Fruit fly (Drosophila melanogaster) whole organism, adult: ENCODE data around the gene Rheb.

Experiments
- CG11617 ChIP-seq: fragments of 200-800 bp; sonication (Bioruptor generic); optimal IDR thresholded peaks from 2 replicates; lab custom pipeline; 2017; ENCODE audit warnings: mild to moderate bottlenecking, missing biosample characterization, missing genetic modification reagents, missing genetic modification characterization
- CG12768 ChIP-seq: fragments of 200-800 bp; sonication (Bioruptor generic); optimal IDR thresholded peaks from 2 replicates; lab custom pipeline; 2017; ENCODE audit warnings: missing biosample characterization, missing genetic modification characterization, mild to moderate bottlenecking, moderate library complexity, missing genetic modification reagents
- CG14711 ChIP-seq: fragments of 200-800 bp; sonication (Bioruptor generic); optimal IDR thresholded peaks from 2 replicates; lab custom pipeline; 2018; ENCODE audit warnings: missing biosample characterization, mild to moderate bottlenecking, missing genetic modification characterization, moderate library complexity
- CG1620 ChIP-seq: fragments of 200-800 bp; sonication (Bioruptor generic); optimal IDR thresholded peaks from 2 replicates; lab custom pipeline; 2016; ENCODE audit warnings: missing biosample characterization, missing genetic modification characterization
- CG33017 ChIP-seq: fragments of 200-800 bp; sonication (Bioruptor generic); optimal IDR thresholded peaks from 2 replicates; lab custom pipeline; 2018; ENCODE audit warnings: missing biosample characterization, mild to moderate bottlenecking, missing genetic modification characterization, moderate library complexity
- CG5204 ChIP-seq: fragments of 200-800 bp; sonication (Bioruptor generic); optimal IDR thresholded peaks from 2 replicates; lab custom pipeline; 2016; ENCODE audit warnings: missing biosample characterization, missing genetic modification characterization
- CG7045 ChIP-seq: fragments of 200-800 bp; sonication (Bioruptor generic); optimal IDR thresholded peaks from 2 replicates; lab custom pipeline; 2017; ENCODE audit warnings: missing biosample characterization, mild to moderate bottlenecking, missing genetic modification characterization
- CG7101 ChIP-seq: fragments of 200-800 bp; sonication (Bioruptor generic); optimal IDR thresholded peaks from 2 replicates; lab custom pipeline; 2018; ENCODE audit warnings: missing biosample characterization, mild to moderate bottlenecking, missing genetic modification characterization, moderate library complexity
- Clk ChIP-seq: fragments of 200-800 bp; sonication (Bioruptor generic); optimal IDR thresholded peaks from 2 replicates; lab custom pipeline; 2017; ENCODE audit warnings: missing biosample characterization, missing genetic modification characterization
- Crg-1 ChIP-seq: fragments of 200-800 bp; sonication (Bioruptor generic); optimal IDR thresholded peaks from 2 replicates; lab custom pipeline; 2016; ENCODE audit warnings: missing biosample characterization, missing genetic modification characterization
- Hr96 ChIP-seq: fragments of 200-800 bp; sonication (Bioruptor generic); optimal IDR thresholded peaks from 2 replicates; lab custom pipeline; 2016; ENCODE audit warnings: missing biosample characterization, missing genetic modification characterization
- Mnt ChIP-seq: fragments of 200-800 bp; sonication (Bioruptor generic); optimal IDR thresholded peaks from 2 replicates; lab custom pipeline; 2016; ENCODE audit warnings: missing biosample characterization, mild to moderate bottlenecking, missing genetic modification characterization
- bab1 ChIP-seq: fragments of 200-800 bp; sonication (Bioruptor generic); optimal IDR thresholded peaks from 3 replicates; lab custom pipeline; 2019; ENCODE audit warnings: missing biosample characterization, mild to moderate bottlenecking, missing genetic modification characterization, moderate library complexity
- cic ChIP-seq: fragments of 200-800 bp; sonication (Bioruptor generic); optimal IDR thresholded peaks from 2 replicates; lab custom pipeline; 2017; ENCODE audit warnings: missing biosample characterization, mild to moderate bottlenecking, missing genetic modification characterization, moderate library complexity
- cnc ChIP-seq, 2 experiments: fragments of >200 bp; optimal IDR thresholded peaks; 2 replicates each; lab custom pipeline; 2017
- kay ChIP-seq: fragments of 200-800 bp; sonication (Bioruptor generic); peaks from one replicate; lab custom pipeline; 2016; ENCODE audit warnings: missing biosample characterization, missing genetic modification characterization, borderline replicate concordance
- ovo ChIP-seq: fragments of 200-800 bp; sonication (Bioruptor generic); optimal IDR thresholded peaks from 2 replicates; lab custom pipeline; 2016; ENCODE audit warnings: missing biosample characterization, missing genetic modification characterization
- pad ChIP-seq: fragments of 200-800 bp; sonication (Bioruptor generic); optimal IDR thresholded peaks from 3 replicates; lab custom pipeline; 2017; ENCODE audit warnings: missing biosample characterization, missing genetic modification characterization, mild to moderate bottlenecking, moderate library complexity, missing genetic modification reagents
- tj ChIP-seq: fragments of 200-800 bp; sonication (Bioruptor generic); optimal IDR thresholded peaks from 3 replicates; lab custom pipeline; 2017; ENCODE audit warnings: missing biosample characterization, mild to moderate bottlenecking, missing genetic modification characterization, moderate library complexity
- toe ChIP-seq: fragments of 200-800 bp; sonication (Bioruptor generic); optimal IDR thresholded peaks from 2 replicates; lab custom pipeline; 2016; ENCODE audit warnings: missing biosample characterization, missing genetic modification characterization

The Rheb gene

DNA sequence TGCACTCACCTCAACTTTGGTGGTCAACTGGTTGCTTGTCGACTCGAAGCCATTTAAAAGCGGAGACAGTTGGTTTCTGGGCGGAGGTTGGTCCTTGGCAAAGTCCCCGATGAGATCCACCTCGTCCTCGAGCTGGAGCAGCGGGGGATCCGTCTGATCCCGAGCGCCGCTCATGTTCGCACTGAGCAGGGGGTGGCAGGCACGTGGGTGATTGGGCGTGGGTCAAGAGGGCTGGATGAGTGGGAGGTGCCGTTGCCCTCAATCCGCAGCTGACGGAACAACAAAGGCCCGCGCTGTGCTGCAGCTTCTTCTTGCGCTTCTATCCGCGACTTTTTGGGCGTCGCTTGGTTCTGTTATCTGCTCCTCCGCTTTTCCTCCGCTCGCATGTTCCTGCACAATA lies 5.8 kb upstream of the Rheb start:
- no peak for TF ChIP-seq bab1
- TF ChIP-seq tj (GFP tag; lab: Kevin White, UChicago): no peak
- no peak for TF ChIP-seq Crg-1 (GFP tag; lab: Kevin White, UChicago)
- TF ChIP-seq toe (GFP tag; lab: Kevin White, UChicago): no peak
- TF ChIP-seq CG7045 (GFP tag; lab: Kevin White, UChicago): no peak
- TF ChIP-seq ovo (GFP tag; lab: Kevin White, UChicago): no peak
- no peak for TF ChIP-seq CG1620 (GFP tag; lab: Kevin White, UChicago)
- no peak for TF ChIP-seq CG5204 (GFP tag; lab: Kevin White, UChicago)
- no peak for TF ChIP-seq Mnt
- TF ChIP-seq kay (GFP tag; lab: Kevin White, UChicago): no peak
- no peak for TF ChIP-seq pad (GFP tag; lab: Kevin White, UChicago)
- TF ChIP-seq CG7101 (tag; lab: Kevin White, UChicago): no peak
- TF ChIP-seq CG11617 (GFP tag; lab: Kevin White, UChicago): no peak
- no peak for TF ChIP-seq Hr96
- TF ChIP-seq CG14711 (tag; lab: Kevin White, UChicago): no peak
- no peak for TF ChIP-seq cic
- no peak for TF ChIP-seq cnc (optimal IDR thresholded peaks at IDR 0.05; lab: Kevin White, UChicago)

DNA sequence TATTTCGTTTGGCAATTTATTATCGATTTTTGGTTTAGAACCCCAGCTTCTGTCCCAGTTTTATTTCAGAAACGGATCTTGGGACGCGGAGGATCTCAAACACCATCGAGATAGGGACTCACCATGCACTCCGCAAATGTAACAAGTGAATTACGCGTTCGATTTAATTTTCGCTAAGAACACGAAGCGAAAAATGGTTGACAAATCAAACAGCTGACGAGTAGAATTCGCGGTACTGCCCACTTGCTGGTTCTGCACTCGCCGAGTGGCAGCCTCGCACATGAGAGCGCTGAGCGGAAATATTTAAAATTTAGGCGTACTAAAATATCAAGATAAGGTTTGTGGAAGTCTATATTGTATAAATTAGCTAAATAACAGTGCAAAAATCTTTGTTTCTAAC lies 5.3 kb upstream of the Rheb start, which contains the start of gene Pi4KIIalpha:
Gene Pi4KIIalpha, minus strand, starts transcription at position 233 of the 400 bp plus-strand sequence.
- peak; percentile 21 for TF ChIP-seq cic
- TF ChIP-seq Clk (GFP tag; lab: Kevin White, UChicago): no peak
- TF ChIP-seq CG11617 (GFP tag; lab: Kevin White, UChicago): no peak
- TF ChIP-seq ovo (GFP tag; lab: Kevin White, UChicago): no peak
- no peak for TF ChIP-seq CG7045 (GFP tag; lab: Kevin White, UChicago)
- TF ChIP-seq CG33017 (tag; lab: Kevin White, UChicago): no peak
- TF ChIP-seq bab1: peak; percentile 50
- TF ChIP-seq CG14711 (tag; lab: Kevin White, UChicago): no peak
- TF ChIP-seq CG7101 (tag; lab: Kevin White, UChicago): no peak
- TF ChIP-seq kay (GFP tag; lab: Kevin White, UChicago): no peak
- TF ChIP-seq tj (GFP tag; lab: Kevin White, UChicago): peak; percentile 58
- no peak for TF ChIP-seq CG5204 (GFP tag; lab: Kevin White, UChicago)
- TF ChIP-seq Mnt: peak; percentile 62
- no peak for TF ChIP-seq CG1620 (GFP tag; lab: Kevin White, UChicago)
- no peak for TF ChIP-seq Hr96

DNA sequence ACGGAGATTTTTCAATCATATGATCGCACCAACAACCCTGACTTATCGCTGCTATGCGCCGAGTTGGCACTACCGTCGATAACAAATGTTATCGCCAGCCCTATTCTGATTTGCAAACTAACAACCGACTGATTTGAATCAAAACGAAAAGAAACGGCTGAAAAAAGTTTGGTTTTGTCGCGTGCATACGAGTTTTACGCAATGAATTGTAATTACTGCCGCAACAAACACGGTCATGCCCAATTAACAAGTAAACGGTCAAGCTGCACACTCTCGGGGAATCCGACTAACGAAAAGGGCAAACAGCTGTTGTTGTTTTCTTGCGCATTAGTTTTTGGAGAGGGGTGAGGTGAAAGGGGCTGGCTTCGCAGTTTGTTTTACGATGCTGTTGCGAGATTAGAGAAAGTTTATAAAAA lies 3.9 kb upstream of the Rheb start, which contains the start of the genes CG14671 and CG12746:
Gene CG14671, minus strand, starts transcription at position 41 of the 416 bp plus-strand sequence.
Gene CG12746, plus strand, starts transcription at position 91 of the 416 bp plus-strand sequence.
- TF ChIP-seq bab1: no peak
- no peak for TF ChIP-seq pad (GFP tag; lab: Kevin White, UChicago)
- TF ChIP-seq Mnt: peak; percentile 64
- peak; percentile 35 for TF ChIP-seq tj (GFP tag; lab: Kevin White, UChicago)
- TF ChIP-seq toe (GFP tag; lab: Kevin White, UChicago): no peak
- no peak for TF ChIP-seq Clk (GFP tag; lab: Kevin White, UChicago)
- peak; percentile 48 for TF ChIP-seq cic
- TF ChIP-seq CG11617 (GFP tag; lab: Kevin White, UChicago): peak; percentile 38
- TF ChIP-seq CG1620 (GFP tag; lab: Kevin White, UChicago): no peak

DNA sequence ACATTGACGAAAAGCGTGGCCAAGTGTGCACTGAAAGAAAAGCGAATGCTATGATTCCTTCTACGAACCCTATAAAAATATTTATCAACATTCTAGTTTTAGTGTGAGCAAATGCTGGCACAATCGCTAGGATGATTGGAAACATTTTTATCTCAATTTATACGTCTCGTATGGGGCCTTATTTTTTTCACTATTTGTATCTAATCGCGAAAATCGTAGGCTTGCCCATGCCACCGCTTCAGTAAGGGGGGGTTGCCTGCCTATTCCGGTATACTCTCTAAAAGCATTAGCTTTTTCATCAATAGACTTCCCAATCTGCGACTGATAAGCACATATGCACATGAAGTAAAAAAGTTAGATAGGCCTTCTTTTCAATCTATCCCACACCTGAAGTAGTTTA lies 3.1 kb upstream of the Rheb start:
- TF ChIP-seq kay (GFP tag; lab: Kevin White, UChicago) (no peak), CG11617 (GFP tag; lab: Kevin White, UChicago) (peak; percentile 80), Clk (GFP tag; lab: Kevin White, UChicago) (peak; percentile 71), CG1620 (GFP tag; lab: Kevin White, UChicago) (no peak), Crg-1 (GFP tag; lab: Kevin White, UChicago) (no peak), Mnt (peak; percentile 68), CG5204 (GFP tag; lab: Kevin White, UChicago) (no peak), CG14711 (tag; lab: Kevin White, UChicago) (peak; percentile 89), CG12768 (peak; percentile 87), CG33017 (tag; lab: Kevin White, UChicago) (peak; percentile 91), ovo (GFP tag; lab: Kevin White, UChicago) (no peak), pad (GFP tag; lab: Kevin White, UChicago) (peak; percentile 56), Hr96 (peak; percentile 69), CG7045 (GFP tag; lab: Kevin White, UChicago) (peak; percentile 87), cic (peak; percentile 88), bab1 (peak; percentile 62), tj (GFP tag; lab: Kevin White, UChicago) (peak; percentile 35), toe (GFP tag; lab: Kevin White, UChicago) (no peak), CG7101 (tag; lab: Kevin White, UChicago) (peak; percentile 89), cnc (optimal IDR thresholded peaks at IDR 0.05; lab: Kevin White, UChicago) (peak in 1 of 2 experiments; percentile 9)

DNA sequence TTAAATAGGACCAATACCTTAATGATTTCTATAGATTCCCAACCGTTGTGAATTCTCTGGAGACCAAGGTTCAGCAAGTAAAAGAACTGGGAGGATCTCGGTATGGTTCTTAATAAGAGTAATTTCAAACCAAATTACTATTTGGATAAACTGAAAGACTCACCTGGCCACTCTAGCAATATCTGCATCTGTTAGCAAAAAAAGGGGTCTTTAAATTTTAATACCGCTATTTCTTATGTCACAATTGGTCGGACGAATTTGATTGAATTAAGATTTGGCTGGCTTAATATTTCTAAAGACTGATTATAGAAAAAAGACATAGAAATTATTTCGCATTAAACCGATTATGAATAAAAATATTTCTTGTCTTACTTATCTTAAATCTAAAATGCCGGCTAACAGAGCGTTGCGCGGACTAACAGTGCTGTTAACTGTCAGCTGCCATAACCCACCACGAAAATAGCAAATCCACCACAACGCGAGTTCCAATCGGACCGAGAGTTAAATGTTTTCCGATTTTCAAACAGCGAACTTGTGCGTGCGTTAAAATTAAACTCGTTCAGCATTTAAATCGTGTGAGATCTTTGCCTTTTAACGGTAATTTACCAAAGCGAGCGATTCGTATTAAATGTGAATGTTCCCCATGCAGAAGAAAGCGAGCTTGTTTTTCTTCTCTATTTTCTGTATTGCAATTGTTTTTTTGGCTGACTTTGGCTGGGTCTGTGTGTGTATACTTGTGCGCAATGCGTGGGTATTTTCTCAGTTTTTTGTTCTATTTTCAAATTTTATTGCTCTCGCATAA lies 2.1 kb downstream of the Rheb start, which contains the start of gene CRMP:
Gene CRMP, plus strand, starts transcription at position 474 of the 802 bp plus-strand sequence.
- TF ChIP-seq bab1: no peak
- TF ChIP-seq Hr96: no peak
- peak; percentile 37 for TF ChIP-seq tj (GFP tag; lab: Kevin White, UChicago)
- TF ChIP-seq CG7045 (GFP tag; lab: Kevin White, UChicago): no peak
- TF ChIP-seq pad (GFP tag; lab: Kevin White, UChicago): peak; percentile 34
- TF ChIP-seq CG33017 (tag; lab: Kevin White, UChicago): no peak
- TF ChIP-seq CG1620 (GFP tag; lab: Kevin White, UChicago): no peak
- peak; percentile 11 for TF ChIP-seq CG14711 (tag; lab: Kevin White, UChicago)
- TF ChIP-seq cnc (optimal IDR thresholded peaks at IDR 0.05; lab: Kevin White, UChicago): no peak
- no peak for TF ChIP-seq toe (GFP tag; lab: Kevin White, UChicago)
- TF ChIP-seq CG11617 (GFP tag; lab: Kevin White, UChicago): peak; percentile 4
- no peak for TF ChIP-seq cic
- TF ChIP-seq CG7101 (tag; lab: Kevin White, UChicago): no peak
- TF ChIP-seq CG5204 (GFP tag; lab: Kevin White, UChicago): no peak
- no peak for TF ChIP-seq ovo (GFP tag; lab: Kevin White, UChicago)
- TF ChIP-seq Mnt: no peak
- TF ChIP-seq Crg-1 (GFP tag; lab: Kevin White, UChicago): no peak
- peak; percentile 25 for TF ChIP-seq CG12768
- no peak for TF ChIP-seq Clk (GFP tag; lab: Kevin White, UChicago)
- TF ChIP-seq kay (GFP tag; lab: Kevin White, UChicago): peak; percentile 58
